Worm (Caenorhabditis elegans): ENCODE results near the gene srt-45.

srt-45 gene

ce11 chrV:19794931-19795330 lies 11.0 kb downstream of the srt-45 start, which contains the start of gene M162.7:
M162.7 (minus strand) TSS chrV:19795031.
- TF ChIP-seq F13C5.2 (tag; optimal IDR thresholded peaks at IDR 0.05) (no peak), aly-1 (tag; optimal IDR thresholded peaks at IDR 0.05) (no peak), ceh-13 (GFP tag; optimal IDR thresholded peaks at IDR 0.05) (no peak), tra-4 (tag; optimal IDR thresholded peaks at IDR 0.05) (no peak), pes-1 (GFP tag; IDR thresholded peaks at IDR 0.05) (no peak), flt-1 (GFP tag; IDR thresholded peaks at IDR 0.05) (no peak), ama-1 (optimal IDR thresholded peaks at IDR 0.05) (no peak), sea-1 (GFP tag; conservative IDR thresholded peaks at IDR 0.05) (no peak), hnd-1 (tag; optimal IDR thresholded peaks at IDR 0.05) (no peak), tbx-11 (GFP tag; IDR thresholded peaks at IDR 0.05) (no peak), ets-7 (tag; optimal IDR thresholded peaks at IDR 0.05) (no peak), B0310.2 (tag; optimal IDR thresholded peaks at IDR 0.05) (no peak), hmbx-1 (tag; optimal IDR thresholded peaks at IDR 0.05) (no peak), tbx-37 (GFP tag; conservative IDR thresholded peaks at IDR 0.05) (no peak), hmg-4 (GFP tag; optimal IDR thresholded peaks at IDR 0.05) (no peak), scrt-1 (GFP tag; IDR thresholded peaks at IDR 0.05) (no peak)

- no peak for TF ChIP-seq B0310.2 (tag; optimal IDR thresholded peaks at IDR 0.05)
- TF ChIP-seq sea-1 (GFP tag; conservative IDR thresholded peaks at IDR 0.05) = no peak
- no peak for TF ChIP-seq tbx-37 (GFP tag; conservative IDR thresholded peaks at IDR 0.05)
- no peak for TF ChIP-seq tra-4 (tag; optimal IDR thresholded peaks at IDR 0.05)
- TF ChIP-seq scrt-1 (GFP tag; IDR thresholded peaks at IDR 0.05) = no peak
- no peak for TF ChIP-seq ama-1 (optimal IDR thresholded peaks at IDR 0.05)
- TF ChIP-seq ets-7 (tag; optimal IDR thresholded peaks at IDR 0.05) = no peak
- no peak for TF ChIP-seq ceh-36 (tag; optimal IDR thresholded peaks at IDR 0.05)
- no peak for TF ChIP-seq tbx-11 (GFP tag; IDR thresholded peaks at IDR 0.05)
- TF ChIP-seq aly-1 (tag; optimal IDR thresholded peaks at IDR 0.05) = no peak
- no peak for TF ChIP-seq ceh-13 (GFP tag; optimal IDR thresholded peaks at IDR 0.05)
- no peak for TF ChIP-seq hmbx-1 (tag; optimal IDR thresholded peaks at IDR 0.05)
Observed at ce11 chrV:19801033-19801432, 17.1 kb downstream of the srt-45 start, which contains the start of gene Y116F11B.2. Y116F11B.2 (minus strand) TSS chrV:19801133.

- no peak for TF ChIP-seq aly-1 (tag; optimal IDR thresholded peaks at IDR 0.05)
- no peak for TF ChIP-seq tbx-37 (GFP tag; conservative IDR thresholded peaks at IDR 0.05)
- no peak for TF ChIP-seq tra-4 (tag; optimal IDR thresholded peaks at IDR 0.05)
Observed at ce11 chrV:19802797-19803196, 18.9 kb downstream of the srt-45 start.

ce11 chrV:19805548-19805947 lies 21.6 kb downstream of the srt-45 start:
- TF ChIP-seq hnd-1 (tag; optimal IDR thresholded peaks at IDR 0.05) (no peak), tbx-11 (GFP tag; IDR thresholded peaks at IDR 0.05) (no peak), ets-7 (tag; optimal IDR thresholded peaks at IDR 0.05) (no peak), ama-1 (optimal IDR thresholded peaks at IDR 0.05) (no peak), ceh-36 (tag; optimal IDR thresholded peaks at IDR 0.05) (no peak), B0310.2 (tag; optimal IDR thresholded peaks at IDR 0.05) (no peak)

- TF ChIP-seq hnd-1 (tag; optimal IDR thresholded peaks at IDR 0.05) (no peak), tra-4 (tag; optimal IDR thresholded peaks at IDR 0.05) (no peak), sea-1 (GFP tag; conservative IDR thresholded peaks at IDR 0.05) (no peak), tbx-37 (GFP tag; conservative IDR thresholded peaks at IDR 0.05) (no peak), ama-1 (optimal IDR thresholded peaks at IDR 0.05) (no peak), ets-7 (tag; optimal IDR thresholded peaks at IDR 0.05) (no peak), aly-1 (tag; optimal IDR thresholded peaks at IDR 0.05) (no peak), flt-1 (GFP tag; IDR thresholded peaks at IDR 0.05) (no peak), scrt-1 (GFP tag; IDR thresholded peaks at IDR 0.05) (no peak), tbx-11 (GFP tag; IDR thresholded peaks at IDR 0.05) (no peak)
Observed at ce11 chrV:19814833-19815232, 30.9 kb downstream of the srt-45 start, which contains the start of gene daf-28. daf-28 (plus strand) TSS chrV:19815133.

ce11 chrV:19820178-19820577 lies 36.2 kb downstream of the srt-45 start:
- peak; percentile 87 for TF ChIP-seq ceh-36 (tag; optimal IDR thresholded peaks at IDR 0.05)
- no peak for TF ChIP-seq B0310.2 (tag; optimal IDR thresholded peaks at IDR 0.05)

- no peak for TF ChIP-seq hnd-1 (tag; optimal IDR thresholded peaks at IDR 0.05)
- no peak for TF ChIP-seq hmbx-1 (tag; optimal IDR thresholded peaks at IDR 0.05)
- no peak for TF ChIP-seq pes-1 (GFP tag; IDR thresholded peaks at IDR 0.05)
- no peak for TF ChIP-seq tbx-11 (GFP tag; IDR thresholded peaks at IDR 0.05)
- TF ChIP-seq ama-1 (optimal IDR thresholded peaks at IDR 0.05) = no peak
- TF ChIP-seq hmg-4 (GFP tag; optimal IDR thresholded peaks at IDR 0.05) = no peak
- no peak for TF ChIP-seq tra-4 (tag; optimal IDR thresholded peaks at IDR 0.05)
- no peak for TF ChIP-seq flt-1 (GFP tag; IDR thresholded peaks at IDR 0.05)
Observed at ce11 chrV:19822093-19822492, 38.2 kb downstream of the srt-45 start, which contains the start of gene Y116F11B.17. Y116F11B.17 (minus strand) TSS chrV:19822193.

- no peak for TF ChIP-seq tbx-37 (GFP tag; conservative IDR thresholded peaks at IDR 0.05)
- TF ChIP-seq ceh-36 (tag; optimal IDR thresholded peaks at IDR 0.05) = peak; percentile 71
Observed at ce11 chrV:19827481-19827880, 43.6 kb downstream of the srt-45 start.

- no peak for TF ChIP-seq F13C5.2 (tag; optimal IDR thresholded peaks at IDR 0.05)
- TF ChIP-seq ceh-36 (tag; optimal IDR thresholded peaks at IDR 0.05) = peak; percentile 88
Observed at ce11 chrV:19829225-19829624, 45.3 kb downstream of the srt-45 start.
